Fruit fly (Drosophila melanogaster) whole organism, embryonic: ENCODE measurements around the gene stac.
A peak's percentile ranks its signal among the peaks of the same experiment; 100 is the strongest.

Source experiments
- Aef1 ChIP-seq: fragments of 200-800 bp; sonication (Bioruptor generic); IDR thresholded peaks from 3 replicates; pipeline ENCODE4 v1.3.6; 2022; ENCODE audit warnings: missing biosample characterization, missing genetic modification characterization
- CG11093 ChIP-seq: fragments of 200-800 bp; sonication (Bioruptor generic); IDR thresholded peaks from 3 replicates; pipeline ENCODE4 v1.3.6; 2022; ENCODE audit warnings: missing biosample characterization, missing genetic modification characterization
- CG11695 ChIP-seq: fragments of 200-800 bp; sonication (Bioruptor generic); IDR thresholded peaks from 3 replicates; pipeline ENCODE4 v1.3.6; 2022; ENCODE audit warnings: missing biosample characterization, missing genetic modification characterization
- CG17568 ChIP-seq: fragments of 200-800 bp; sonication (Bioruptor generic); optimal IDR thresholded peaks from 2 replicates; lab custom pipeline; 2018; ENCODE audit warnings: missing biosample characterization, mild to moderate bottlenecking, missing genetic modification characterization, moderate library complexity
- CG2199 ChIP-seq: fragments of 200-800 bp; sonication (Bioruptor generic); IDR thresholded peaks from 3 replicates; pipeline ENCODE4 v1.3.6; 2022; ENCODE audit warnings: missing biosample characterization, missing genetic modification characterization
- CG34422 ChIP-seq: fragments of 200-800 bp; sonication (Bioruptor generic); IDR thresholded peaks from 3 replicates; pipeline ENCODE4 v1.3.6; 2022; ENCODE audit warnings: missing biosample characterization, missing genetic modification characterization
- CG6254 ChIP-seq: fragments of 200-800 bp; sonication (Bioruptor generic); optimal IDR thresholded peaks from 3 replicates; lab custom pipeline; 2017; ENCODE audit warnings: mild to moderate bottlenecking, missing biosample characterization, missing genetic modification reagents, missing genetic modification characterization
- CG6654 ChIP-seq: fragments of 200-800 bp; sonication (Bioruptor generic); optimal IDR thresholded peaks from 2 replicates; lab custom pipeline; 2017; ENCODE audit warnings: missing biosample characterization, mild to moderate bottlenecking, missing genetic modification characterization
- CG6854 ChIP-seq: fragments of 200-800 bp; sonication (Bioruptor generic); optimal IDR thresholded peaks from 3 replicates; lab custom pipeline; 2017; ENCODE audit warnings: missing biosample characterization, mild to moderate bottlenecking, missing genetic modification characterization
- CG7786 ChIP-seq: fragments of 200-800 bp; sonication (Bioruptor generic); optimal IDR thresholded peaks from 2 replicates; lab custom pipeline; 2016; ENCODE audit warnings: missing biosample characterization, missing genetic modification characterization
- CG8290 ChIP-seq, 3 experiments: fragments of 200-800 bp; sonication (Bioruptor generic); optimal IDR thresholded peaks; 2 replicates each; lab custom pipeline; 2016 to 2019; ENCODE audit warnings: missing biosample characterization in 3 of 3, missing genetic modification characterization in 3 of 3, mild to moderate bottlenecking in 2 of 3, moderate library complexity in 1 of 3
- CG8765 ChIP-seq: fragments of 200-800 bp; sonication (Bioruptor generic); IDR thresholded peaks from 2 replicates; pipeline ENCODE4 v1.3.6; 2022; ENCODE audit warnings: missing biosample characterization, missing genetic modification characterization
- CG9797 ChIP-seq: fragments of 200-800 bp; sonication (Bioruptor generic); optimal IDR thresholded peaks from 3 replicates; lab custom pipeline; 2018; ENCODE audit warnings: missing biosample characterization, mild to moderate bottlenecking, missing genetic modification characterization
- CHES-1-like ChIP-seq: fragments of 200-800 bp; sonication (Bioruptor generic); optimal IDR thresholded peaks from 2 replicates; lab custom pipeline; 2016; ENCODE audit warnings: missing biosample characterization, missing genetic modification characterization
- Ets65A ChIP-seq: fragments of 200-800 bp; sonication (Bioruptor generic); peaks from one replicate; lab custom pipeline; 2016; ENCODE audit warnings: missing biosample characterization, missing genetic modification characterization
- Gsc ChIP-seq: fragments of 200-800 bp; sonication (Bioruptor generic); IDR thresholded peaks from 2 replicates; pipeline ENCODE4 v1.3.6; 2022; ENCODE audit warnings: missing biosample characterization, missing genetic modification characterization
- MESR4 ChIP-seq: fragments of 200-800 bp; sonication (Bioruptor generic); optimal IDR thresholded peaks from 2 replicates; lab custom pipeline; 2018; ENCODE audit warnings: missing biosample characterization, mild to moderate bottlenecking, missing genetic modification characterization, moderate library complexity
- Myb ChIP-seq: fragments of 200-800 bp; sonication (Bioruptor generic); optimal IDR thresholded peaks from 2 replicates; lab custom pipeline; 2016; ENCODE audit warnings: missing biosample characterization, missing genetic modification characterization
- Neu2 ChIP-seq: fragments of 200-800 bp; sonication (Bioruptor generic); optimal IDR thresholded peaks from 3 replicates; lab custom pipeline; 2016; ENCODE audit warnings: missing biosample characterization, missing genetic modification characterization, borderline replicate concordance
- Tbp ChIP-seq: fragments of >200 bp; optimal IDR thresholded peaks from 2 replicates; lab custom pipeline; 2018; ENCODE audit warnings: missing biosample characterization, missing genetic modification characterization
- Usf ChIP-seq: fragments of 200-800 bp; sonication (Bioruptor generic); optimal IDR thresholded peaks from 2 replicates; lab custom pipeline; 2017; ENCODE audit warnings: missing genotype, missing biosample characterization, missing genetic modification characterization
- al ChIP-seq: fragments of 200-800 bp; sonication (Bioruptor generic); IDR thresholded peaks from 2 replicates; pipeline ENCODE4 v1.3.6; 2022; ENCODE audit warnings: missing biosample characterization, missing genetic modification characterization
- bigmax ChIP-seq: fragments of 200-800 bp; sonication (Bioruptor generic); optimal IDR thresholded peaks from 2 replicates; lab custom pipeline; 2018; ENCODE audit warnings: missing biosample characterization, mild to moderate bottlenecking, missing genetic modification characterization
- btn ChIP-seq: fragments of 200-800 bp; sonication (Bioruptor generic); optimal IDR thresholded peaks from 2 replicates; lab custom pipeline; 2016; ENCODE audit warnings: missing biosample characterization, missing genetic modification characterization
- caup ChIP-seq: fragments of 200-800 bp; sonication (Bioruptor generic); optimal IDR thresholded peaks from 3 replicates; lab custom pipeline; 2017; ENCODE audit warnings: missing biosample characterization, mild to moderate bottlenecking, missing genetic modification characterization, moderate library complexity; ENCODE audit not compliant: severe bottlenecking
- ewg ChIP-seq: fragments of 200-800 bp; sonication (Bioruptor generic); optimal IDR thresholded peaks from 3 replicates; lab custom pipeline; 2017; ENCODE audit warnings: mild to moderate bottlenecking, missing biosample characterization, missing genetic modification reagents, missing genetic modification characterization
- ftz-f1 ChIP-seq: fragments of 200-800 bp; sonication (Bioruptor generic); optimal IDR thresholded peaks from 2 replicates; lab custom pipeline; 2016; ENCODE audit warnings: missing biosample characterization, missing genetic modification characterization
- gfzf ChIP-seq: fragments of 200-800 bp; sonication (Bioruptor generic); optimal IDR thresholded peaks from 2 replicates; lab custom pipeline; 2016; ENCODE audit warnings: missing biosample characterization, mild to moderate bottlenecking, missing genetic modification characterization, moderate library complexity
- inv ChIP-seq: fragments of 200-800 bp; sonication (Bioruptor generic); IDR thresholded peaks from 2 replicates; pipeline ENCODE4 v1.3.6; 2022; ENCODE audit warnings: missing biosample characterization, missing genetic modification characterization; ENCODE audit not compliant: partially characterized antibody
- maf-S ChIP-seq: fragments of 200-800 bp; sonication (Bioruptor generic); optimal IDR thresholded peaks from 2 replicates; lab custom pipeline; 2016; ENCODE audit warnings: missing biosample characterization, missing genetic modification characterization
- nerfin-1 ChIP-seq: fragments of 200-800 bp; sonication (Bioruptor generic); optimal IDR thresholded peaks from 3 replicates; lab custom pipeline; 2019; ENCODE audit warnings: missing biosample characterization, mild to moderate bottlenecking, missing genetic modification characterization, moderate library complexity
- pan ChIP-seq, 4 experiments: fragments of >200 bp in 3 of 4; fragments of 200-800 bp in 1 of 4; sonication (Bioruptor generic) in 1 of 4; optimal IDR thresholded peaks in 3 of 4; IDR thresholded peaks in 1 of 4; 2 replicates each; pipeline versions ENCODE4 v1.3.6 to Lab custom; 2017 to 2022; ENCODE audit warnings: missing biosample characterization in 2 of 4, missing genetic modification characterization in 2 of 4, mixed read lengths in 1 of 4
- shn ChIP-seq: fragments of 200-800 bp; sonication (Bioruptor generic); optimal IDR thresholded peaks from 3 replicates; lab custom pipeline; 2016; ENCODE audit warnings: missing biosample characterization, missing genetic modification characterization
- so ChIP-seq: fragments of 200-800 bp; sonication (Bioruptor generic); IDR thresholded peaks from 3 replicates; pipeline ENCODE4 v1.3.6; 2022; ENCODE audit warnings: missing biosample characterization, missing genetic modification characterization
- unpg ChIP-seq: fragments of 200-800 bp; sonication (Bioruptor generic); optimal IDR thresholded peaks from 3 replicates; lab custom pipeline; 2018; ENCODE audit warnings: missing biosample characterization, mild to moderate bottlenecking, missing genetic modification characterization, moderate library complexity
- z ChIP-seq: fragments of 200-800 bp; sonication (Bioruptor generic); IDR thresholded peaks from 3 replicates; pipeline ENCODE4 v1.3.6; 2022; ENCODE audit warnings: missing biosample characterization, missing genetic modification characterization

The stac gene

dm6 chr3R:25027281-25028219 lies 28.5 kb upstream of the stac start (continued):
- peak; percentile 8 for TF ChIP-seq maf-S (GFP tag; lab: Kevin White, UChicago)
- TF ChIP-seq CG17568 (GFP tag; lab: Kevin White, UChicago), result no peak
- TF ChIP-seq so, result no peak
- TF ChIP-seq MESR4, result no peak
- peak; percentile 43 for TF ChIP-seq Myb (GFP tag; lab: Kevin White, UChicago)
- no peak for TF ChIP-seq CG6654
- TF ChIP-seq CG2199 (GFP tag; lab: Robert Waterston, UW), result no peak
- TF ChIP-seq unpg, result no peak
- no peak for TF ChIP-seq inv (GFP tag; lab: Robert Waterston, UW)
- TF ChIP-seq CG8290 (GFP tag; optimal IDR thresholded peaks at IDR 0.05; lab: Kevin White, UChicago), result no peak
- no peak for TF ChIP-seq CG8290 (tag; optimal IDR thresholded peaks at IDR 0.05; lab: Kevin White, UChicago)
- no peak for TF ChIP-seq CG34422 (GFP tag; lab: Robert Waterston, UW)
- peak; percentile 6 for TF ChIP-seq Usf (GFP tag; lab: Kevin White, UChicago)
- TF ChIP-seq caup, result peak; percentile 16
- no peak for TF ChIP-seq Gsc (GFP tag; lab: Robert Waterston, UW)
- peak; percentile 11 for TF ChIP-seq nerfin-1 (tag; lab: Kevin White, UChicago)
- TF ChIP-seq ftz-f1 (GFP tag; lab: Kevin White, UChicago), result no peak
- no peak for TF ChIP-seq bigmax
- TF ChIP-seq Neu2 (GFP tag; lab: Kevin White, UChicago), result no peak
- TF ChIP-seq gfzf (GFP tag; lab: Kevin White, UChicago), result no peak
- peak; percentile 36 for TF ChIP-seq CG7786 (GFP tag; lab: Kevin White, UChicago)
- TF ChIP-seq CG11093 (GFP tag; lab: Robert Waterston, UW), result no peak
- no peak for TF ChIP-seq CG9797 (GFP tag; lab: Kevin White, UChicago)
- TF ChIP-seq Tbp (GFP tag; lab: Kevin White, UChicago), result no peak
- TF ChIP-seq CHES-1-like (GFP tag; lab: Kevin White, UChicago), result no peak
- TF ChIP-seq shn (GFP tag; lab: Kevin White, UChicago), result no peak
- TF ChIP-seq btn (GFP tag; lab: Kevin White, UChicago), result no peak
- TF ChIP-seq CG6254 (GFP tag; lab: Kevin White, UChicago), result no peak
- TF ChIP-seq CG8765 (GFP tag; lab: Robert Waterston, UW), result no peak
- peak; percentile 4 for TF ChIP-seq CG6854 (GFP tag; lab: Kevin White, UChicago)

- TF ChIP-seq pan (optimal IDR thresholded peaks at IDR 0.05; lab: Kevin White, UChicago), result no peak
- peak in 1 of 2 experiments; percentile 20 for TF ChIP-seq pan (GFP tag; optimal IDR thresholded peaks at IDR 0.05 in 1 of 2, IDR thresholded peaks at IDR 0.05 in 1 of 2)
- TF ChIP-seq Ets65A (GFP tag; lab: Kevin White, UChicago), result peak; percentile 50
- peak; percentile 93 for TF ChIP-seq ewg (GFP tag; lab: Kevin White, UChicago)
- TF ChIP-seq al (GFP tag; lab: Robert Waterston, UW), result no peak
- TF ChIP-seq CG11695 (GFP tag; lab: Robert Waterston, UW), result 0 out of 3 replicates have a peak, but pooled peaks have one; percentile 16
- no peak for TF ChIP-seq CG7786 (GFP tag; lab: Kevin White, UChicago)
- TF ChIP-seq Aef1 (GFP tag; lab: Robert Waterston, UW), result no peak
- 0 out of 3 replicates have a peak, but pooled peaks have one; percentile 21 for TF ChIP-seq z (GFP tag; lab: Robert Waterston, UW)
These were observed 23.4 kb upstream of the stac start for dm6 chr3R:25032686-25033085.
